Worm (Caenorhabditis elegans) whole organism, early embryonic: ENCODE results near the gene F52E10.2.

ENCODE experiments used
- B0310.2 ChIP-seq: sonication (generic microtip); optimal IDR thresholded peaks from 2 replicates; lab custom pipeline; 2016; ENCODE audit warnings: mild to moderate bottlenecking, missing genetic modification characterization, missing compliant biosample characterization
- F13C5.2 ChIP-seq: sonication (generic microtip); optimal IDR thresholded peaks from 2 replicates; lab custom pipeline; 2017; ENCODE audit warnings: mild to moderate bottlenecking, missing genetic modification characterization, inconsistent platforms, missing compliant biosample characterization
- aly-1 ChIP-seq: sonication (generic microtip); optimal IDR thresholded peaks from 2 replicates; lab custom pipeline; 2016; ENCODE audit warnings: missing genetic modification characterization, missing compliant biosample characterization
- ama-1 ChIP-seq: fragments of 150-350 bp; optimal IDR thresholded peaks from 2 replicates; lab custom pipeline; 2014
- ceh-13 ChIP-seq: fragments of 200-800 bp; sonication (Bioruptor generic); optimal IDR thresholded peaks from 2 replicates; lab custom pipeline; 2018; ENCODE audit warnings: mild to moderate bottlenecking, missing genetic modification characterization, missing compliant biosample characterization
- ceh-36 ChIP-seq: sonication (generic microtip); optimal IDR thresholded peaks from 2 replicates; lab custom pipeline; 2016; ENCODE audit warnings: missing genetic modification characterization, inconsistent platforms, missing compliant biosample characterization
- ets-7 ChIP-seq: sonication (generic microtip); optimal IDR thresholded peaks from 2 replicates; lab custom pipeline; 2016; ENCODE audit warnings: missing genotype, missing genetic modification characterization, missing compliant biosample characterization
- flt-1 ChIP-seq: fragments of 200-800 bp; sonication (Bioruptor generic); IDR thresholded peaks from 2 replicates; pipeline ENCODE4 v1.3.6; 2022; ENCODE audit warnings: missing genetic modification characterization, missing compliant biosample characterization
- hmbx-1 ChIP-seq: sonication (generic microtip); optimal IDR thresholded peaks from 2 replicates; lab custom pipeline; 2016; ENCODE audit warnings: mild to moderate bottlenecking, missing genetic modification characterization, missing compliant biosample characterization
- hmg-4 ChIP-seq: fragments of 200-800 bp; sonication (Bioruptor generic); optimal IDR thresholded peaks from 2 replicates; lab custom pipeline; 2018; ENCODE audit warnings: mild to moderate bottlenecking, missing genetic modification characterization, missing compliant biosample characterization
- hnd-1 ChIP-seq: sonication (generic microtip); optimal IDR thresholded peaks from 2 replicates; lab custom pipeline; 2016; ENCODE audit warnings: missing genetic modification characterization, missing compliant biosample characterization
- pes-1 ChIP-seq: fragments of 200-800 bp; sonication (Bioruptor generic); IDR thresholded peaks from 2 replicates; pipeline ENCODE4 v1.3.6; 2022; ENCODE audit warnings: missing genetic modification reagents, missing genetic modification characterization, missing compliant biosample characterization
- scrt-1 ChIP-seq: fragments of 200-800 bp; sonication (Bioruptor generic); IDR thresholded peaks from 2 replicates; pipeline ENCODE4 v1.3.6; 2022; ENCODE audit warnings: missing genetic modification characterization, missing compliant biosample characterization
- sea-1 ChIP-seq: fragments of 200-800 bp; sonication (Bioruptor generic); conservative IDR thresholded peaks from 2 replicates; pipeline ENCODE4 v1.3.6; 2022; ENCODE audit warnings: missing genetic modification characterization, missing compliant biosample characterization
- tbx-11 ChIP-seq: fragments of 200-800 bp; sonication (Bioruptor generic); IDR thresholded peaks from 2 replicates; pipeline ENCODE4 v1.3.6; 2022; ENCODE audit warnings: missing genetic modification characterization, missing compliant biosample characterization
- tbx-37 ChIP-seq: fragments of 200-800 bp; sonication (Bioruptor generic); conservative IDR thresholded peaks from 2 replicates; pipeline ENCODE4 v1.3.6; 2022; ENCODE audit warnings: missing genetic modification reagents, missing genetic modification characterization, missing compliant biosample characterization
- tra-4 ChIP-seq: sonication (generic microtip); optimal IDR thresholded peaks from 2 replicates; lab custom pipeline; 2017; ENCODE audit warnings: missing genetic modification characterization, missing compliant biosample characterization

F52E10.2 gene

ce11 chrX:16318248-16318647, 35.2 kb upstream of the F52E10.2 start:
- TF ChIP-seq hmg-4 (GFP tag; lab: Kevin White, UChicago), result no peak
- TF ChIP-seq tbx-11, result no peak
- TF ChIP-seq ceh-36 (tag; lab: Kevin White, UChicago), result no peak
- no peak for TF ChIP-seq ceh-13
- TF ChIP-seq hmbx-1, result no peak
- TF ChIP-seq aly-1 (tag; lab: Kevin White, UChicago), result no peak
- no peak for TF ChIP-seq F13C5.2 (tag; lab: Kevin White, UChicago)
- no peak for TF ChIP-seq flt-1 (GFP tag; lab: Robert Waterston, UW)
- no peak for TF ChIP-seq hnd-1

- TF ChIP-seq hmbx-1, result no peak
- no peak for TF ChIP-seq scrt-1 (GFP tag; lab: Robert Waterston, UW)
- no peak for TF ChIP-seq F13C5.2 (tag; lab: Kevin White, UChicago)
- TF ChIP-seq sea-1 (GFP tag; lab: Robert Waterston, UW), result no peak
- TF ChIP-seq B0310.2, result no peak
- TF ChIP-seq tbx-37 (GFP tag; lab: Robert Waterston, UW), result no peak
- no peak for TF ChIP-seq ama-1 (lab: Kevin White, UChicago)
- no peak for TF ChIP-seq ets-7
- TF ChIP-seq ceh-13, result no peak
- TF ChIP-seq hmg-4 (GFP tag; lab: Kevin White, UChicago), result no peak
- TF ChIP-seq aly-1 (tag; lab: Kevin White, UChicago), result no peak
- TF ChIP-seq tbx-11, result no peak
- TF ChIP-seq flt-1 (GFP tag; lab: Robert Waterston, UW), result no peak
- TF ChIP-seq ceh-36 (tag; lab: Kevin White, UChicago), result no peak
- TF ChIP-seq pes-1, result no peak
Observed at ce11 chrX:16317629-16318028, 34.6 kb upstream of the F52E10.2 start, which contains the start of gene T01B4.3. Gene T01B4.3 (minus strand): TSS chrX:16317729.

- TF ChIP-seq hmbx-1, result no peak
- no peak for TF ChIP-seq aly-1 (tag; lab: Kevin White, UChicago)
- TF ChIP-seq hnd-1, result no peak
Observed at ce11 chrX:16309705-16310104, 26.7 kb upstream of the F52E10.2 start.

DNA sequence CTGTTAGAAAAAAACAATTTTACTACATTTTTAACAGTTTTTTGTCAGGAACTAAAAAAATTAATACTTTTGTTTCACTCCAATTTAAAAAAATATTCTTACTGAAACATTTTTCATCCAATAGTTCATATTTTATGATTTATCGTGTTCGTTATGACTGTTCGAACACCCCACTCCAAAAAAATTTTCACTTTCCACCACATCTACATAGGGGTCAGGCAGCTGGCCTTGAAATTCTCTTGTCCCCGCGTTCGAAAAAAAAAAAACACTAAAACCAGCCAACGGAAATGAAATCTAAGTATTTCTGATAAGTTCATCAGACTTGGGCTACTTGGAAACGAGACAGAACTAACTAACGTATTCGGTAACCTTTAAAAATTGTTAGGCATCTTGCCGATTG, 23.2 kb upstream of the F52E10.2 start, which contains the start of gene twk-22:
TSS of gene twk-22 (plus strand) at position 301 of the 400 bp plus-strand sequence.
- no peak for TF ChIP-seq hmbx-1

- no peak for TF ChIP-seq aly-1 (tag; lab: Kevin White, UChicago)
- TF ChIP-seq ceh-13, result no peak
- TF ChIP-seq hmg-4 (GFP tag; lab: Kevin White, UChicago), result no peak
- no peak for TF ChIP-seq flt-1 (GFP tag; lab: Robert Waterston, UW)
- TF ChIP-seq sea-1 (GFP tag; lab: Robert Waterston, UW), result no peak
- TF ChIP-seq ama-1 (lab: Kevin White, UChicago), result no peak
- TF ChIP-seq B0310.2, result no peak
- TF ChIP-seq tbx-37 (GFP tag; lab: Robert Waterston, UW), result no peak
- no peak for TF ChIP-seq F13C5.2 (tag; lab: Kevin White, UChicago)
Observed at ce11 chrX:16300422-16300821, 17.4 kb upstream of the F52E10.2 start.

DNA sequence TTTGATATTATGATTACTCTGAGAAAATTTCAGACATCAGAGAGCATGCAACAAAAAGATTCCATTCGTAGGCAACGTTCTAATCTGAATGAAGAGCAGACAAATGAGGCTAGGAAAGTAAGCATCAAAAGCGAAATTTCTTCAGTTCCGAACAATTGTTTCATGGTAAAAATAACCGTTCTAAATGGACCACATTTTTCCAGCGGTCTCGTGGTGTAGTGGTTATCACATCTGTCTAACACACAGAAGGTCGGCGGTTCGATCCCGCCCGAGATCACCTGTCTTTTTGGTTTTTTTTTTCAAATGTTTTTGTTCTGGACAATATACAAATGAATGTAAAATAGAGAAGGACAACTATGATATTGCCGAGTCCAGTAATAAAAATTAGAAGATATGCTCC, 16.9 kb upstream of the F52E10.2 start, which contains the start of gene twk-21:
TSS of gene twk-21 (plus strand) at position 34 of the 400 bp plus-strand sequence.
- TF ChIP-seq tra-4 (tag; lab: Kevin White, UChicago) (no peak), hmg-4 (GFP tag; lab: Kevin White, UChicago) (no peak), aly-1 (tag; lab: Kevin White, UChicago) (no peak), pes-1 (no peak), B0310.2 (no peak), tbx-37 (GFP tag; lab: Robert Waterston, UW) (no peak), tbx-11 (no peak), sea-1 (GFP tag; lab: Robert Waterston, UW) (no peak), hmbx-1 (no peak), F13C5.2 (tag; lab: Kevin White, UChicago) (no peak)

DNA sequence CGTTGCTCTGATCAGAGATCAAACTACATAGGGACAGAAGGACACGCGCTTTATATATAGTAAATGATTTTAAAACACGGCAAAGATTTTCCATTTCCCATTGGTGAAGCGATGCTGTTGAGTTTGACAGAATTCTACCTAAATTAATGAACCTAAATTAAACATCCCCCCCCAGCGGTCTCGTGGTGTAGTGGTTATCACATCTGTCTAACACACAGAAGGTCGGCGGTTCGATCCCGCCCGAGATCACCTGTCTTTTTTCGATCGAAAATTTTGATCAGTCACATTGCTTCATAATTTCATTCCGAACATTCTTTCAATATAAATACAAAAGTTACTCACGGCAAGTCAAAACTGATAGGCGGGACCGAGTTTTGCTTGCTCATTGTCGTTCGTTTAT, 16.2 kb upstream of the F52E10.2 start:
- TF ChIP-seq sea-1 (GFP tag; lab: Robert Waterston, UW) (0 out of 2 replicates have a peak, but pooled peaks have one; percentile 14), tbx-37 (GFP tag; lab: Robert Waterston, UW) (0 out of 2 replicates have a peak, but pooled peaks have one; percentile 21), scrt-1 (GFP tag; lab: Robert Waterston, UW) (peak; percentile 52; the same call in 1 of the 2 replicates), pes-1 (peak; percentile 46; the same call in 1 of the 2 replicates)

DNA sequence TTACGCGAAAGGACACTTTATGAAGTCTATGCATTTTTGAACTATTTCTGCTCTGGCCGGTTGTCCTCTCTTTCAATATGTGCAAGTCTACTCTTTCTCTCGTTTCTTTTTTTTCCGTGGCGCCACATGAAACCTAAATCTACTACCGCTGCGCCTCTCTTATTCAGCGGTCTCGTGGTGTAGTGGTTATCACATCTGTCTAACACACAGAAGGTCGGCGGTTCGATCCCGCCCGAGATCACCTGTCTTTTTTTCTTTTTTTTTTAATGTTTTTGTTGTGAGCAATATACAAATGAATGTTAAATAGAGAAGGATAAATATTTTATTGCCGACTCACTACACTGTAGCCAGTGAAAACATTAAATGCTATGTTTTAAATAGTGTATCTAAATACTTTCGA, 15.2 kb upstream of the F52E10.2 start:
- TF ChIP-seq tbx-37 (GFP tag; lab: Robert Waterston, UW) (0 out of 2 replicates have a peak, but pooled peaks have one; percentile 40), ceh-36 (tag; lab: Kevin White, UChicago) (no peak), scrt-1 (GFP tag; lab: Robert Waterston, UW) (0 out of 2 replicates have a peak, but pooled peaks have one; percentile 57), tbx-11 (peak; percentile 33; the same call in 1 of the 2 replicates), hmg-4 (GFP tag; lab: Kevin White, UChicago) (no peak), F13C5.2 (tag; lab: Kevin White, UChicago) (peak; percentile 60), B0310.2 (no peak), hnd-1 (no peak), ets-7 (no peak), ceh-13 (no peak), flt-1 (GFP tag; lab: Robert Waterston, UW) (no peak), sea-1 (GFP tag; lab: Robert Waterston, UW) (no peak), tra-4 (tag; lab: Kevin White, UChicago) (no peak), ama-1 (lab: Kevin White, UChicago) (no peak), aly-1 (tag; lab: Kevin White, UChicago) (no peak), pes-1 (peak; percentile 67), hmbx-1 (no peak)
